Fruit fly (Drosophila melanogaster) whole organism, embryonic: Measurements from ENCODE around the gene CG13038.

Experiments
- CG11398 ChIP-seq: fragments of 200-800 bp; sonication (Bioruptor generic); optimal IDR thresholded peaks from 2 replicates; lab custom pipeline; 2016; ENCODE audit warnings: missing biosample characterization, missing genetic modification characterization
- CG9437 ChIP-seq: fragments of 200-800 bp; sonication (Bioruptor generic); optimal IDR thresholded peaks from 2 replicates; lab custom pipeline; 2018; ENCODE audit warnings: missing biosample characterization, mild to moderate bottlenecking, missing genetic modification characterization
- Lpt ChIP-seq: fragments of >200 bp; optimal IDR thresholded peaks from 2 replicates; lab custom pipeline; 2018; ENCODE audit warnings: missing biosample characterization, missing genetic modification characterization
- Neu2 ChIP-seq: fragments of 200-800 bp; sonication (Bioruptor generic); optimal IDR thresholded peaks from 3 replicates; lab custom pipeline; 2016; ENCODE audit warnings: missing biosample characterization, missing genetic modification characterization, borderline replicate concordance
- ken ChIP-seq: fragments of 200-800 bp; sonication (Bioruptor generic); IDR thresholded peaks from 3 replicates; pipeline ENCODE4 v1.3.6; 2022; ENCODE audit warnings: missing biosample characterization, missing genetic modification characterization

dm6 chr3L:16323372-16323771 is 4.3 kb downstream of the CG13038 start, which contains the start of gene CG13059:
- TF ChIP-seq Lpt (no peak), ken (GFP tag; lab: Robert Waterston, UW) (no peak), Neu2 (GFP tag; lab: Kevin White, UChicago) (no peak), CG11398 (no peak), CG9437 (GFP tag; lab: Kevin White, UChicago) (no peak)
